Worm (Caenorhabditis elegans): ENCODE measurements around the gene dyn-1.

ce11 chrX:15552024-15552769, 16.5 kb upstream of the dyn-1 start:
- TF ChIP-seq nhr-25 (tag; optimal IDR thresholded peaks at IDR 0.05; ENCODE audit: borderline replicate concordance, insufficient read depth) (no peak), daf-12 (tag; optimal IDR thresholded peaks at IDR 0.05) (no peak), unc-62 (GFP tag; optimal IDR thresholded peaks at IDR 0.05 in 1 of 2) (peak in 1 of 2 experiments; percentile 38), unc-62 (tag; optimal IDR thresholded peaks at IDR 0.05) (no peak), nhr-10 (tag; optimal IDR thresholded peaks at IDR 0.05) (no peak), dpl-1 (GFP tag; optimal IDR thresholded peaks at IDR 0.05) (no peak), egl-27 (tag; optimal IDR thresholded peaks at IDR 0.05) (no peak), F37D6.2 (tag; optimal IDR thresholded peaks at IDR 0.05) (no peak), mep-1 (tag; optimal IDR thresholded peaks at IDR 0.05) (no peak), lsy-2 (tag; optimal IDR thresholded peaks at IDR 0.05) (no peak), lin-39 (tag; optimal IDR thresholded peaks at IDR 0.05) (no peak), zip-2 (tag; optimal IDR thresholded peaks at IDR 0.05) (no peak), aly-2 (tag; optimal IDR thresholded peaks at IDR 0.05) (no peak), nhr-11 (tag; optimal IDR thresholded peaks at IDR 0.05) (no peak)
